Fruit fly (Drosophila melanogaster) whole organism, prepupa: Measurements from ENCODE around the gene Ir7g.

Experiments
- CG10631 ChIP-seq: fragments of 200-800 bp; sonication (Bioruptor generic); optimal IDR thresholded peaks from 2 replicates; lab custom pipeline; 2016; ENCODE audit warnings: missing biosample characterization, missing genetic modification characterization
- CG10669 ChIP-seq: fragments of 200-800 bp; sonication (Bioruptor generic); optimal IDR thresholded peaks from 3 replicates; lab custom pipeline; 2018; ENCODE audit warnings: missing biosample characterization, mild to moderate bottlenecking, missing genetic modification characterization, moderate library complexity
- CG11294 ChIP-seq: fragments of 200-800 bp; sonication (Bioruptor generic); IDR thresholded peaks from 2 replicates; pipeline ENCODE4 v1.3.6; 2022; ENCODE audit warnings: missing biosample characterization, missing genetic modification characterization
- CG15336 ChIP-seq: fragments of 200-800 bp; sonication (Bioruptor generic); IDR thresholded peaks from 2 replicates; pipeline ENCODE4 v1.3.6; 2022; ENCODE audit warnings: missing biosample characterization, missing genetic modification characterization
- CG3032 ChIP-seq: fragments of 200-800 bp; optimal IDR thresholded peaks from 2 replicates; lab custom pipeline; 2019; ENCODE audit warnings: missing biosample characterization, mild to moderate bottlenecking, missing genetic modification characterization, moderate library complexity
- CG31627 ChIP-seq: fragments of 200-800 bp; sonication (Bioruptor generic); optimal IDR thresholded peaks from 3 replicates; lab custom pipeline; 2016; ENCODE audit warnings: missing biosample characterization, missing genetic modification characterization
- CG32006 ChIP-seq: fragments of 200-800 bp; sonication (Bioruptor generic); optimal IDR thresholded peaks from 3 replicates; lab custom pipeline; 2017; ENCODE audit warnings: missing biosample characterization, mild to moderate bottlenecking, missing genetic modification characterization
- CG3919 ChIP-seq: fragments of 200-800 bp; sonication (Bioruptor generic); optimal IDR thresholded peaks from 3 replicates; lab custom pipeline; 2016; ENCODE audit warnings: missing biosample characterization, missing genetic modification characterization
- CG4318 ChIP-seq: fragments of 200-800 bp; sonication (Bioruptor generic); optimal IDR thresholded peaks from 3 replicates; lab custom pipeline; 2017; ENCODE audit warnings: missing biosample characterization, mild to moderate bottlenecking, missing genetic modification characterization
- CG6163 ChIP-seq: fragments of 200-800 bp; sonication (Bioruptor generic); IDR thresholded peaks from 3 replicates; pipeline ENCODE4 v1.3.6; 2022; ENCODE audit warnings: missing biosample characterization, missing genetic modification characterization
- CG6276 ChIP-seq: fragments of 200-800 bp; sonication (Bioruptor generic); optimal IDR thresholded peaks from 2 replicates; lab custom pipeline; 2017; ENCODE audit warnings: missing biosample characterization, mild to moderate bottlenecking, missing genetic modification characterization
- CG6808 ChIP-seq: fragments of 200-800 bp; sonication (Bioruptor generic); optimal IDR thresholded peaks from 3 replicates; lab custom pipeline; 2017; ENCODE audit warnings: missing biosample characterization, missing genetic modification characterization, mild to moderate bottlenecking, moderate library complexity, missing genetic modification reagents
- CG6854 ChIP-seq: fragments of 200-800 bp; sonication (Bioruptor generic); optimal IDR thresholded peaks from 2 replicates; lab custom pipeline; 2017; ENCODE audit warnings: missing biosample characterization, mild to moderate bottlenecking, missing genetic modification characterization
- CG7368 ChIP-seq: fragments of 200-800 bp; sonication (Bioruptor generic); optimal IDR thresholded peaks from 3 replicates; lab custom pipeline; 2016; ENCODE audit warnings: missing biosample characterization, missing genetic modification characterization
- CG8119 ChIP-seq: fragments of 200-800 bp; sonication (Bioruptor generic); IDR thresholded peaks from 3 replicates; pipeline ENCODE4 v1.3.6; 2022; ENCODE audit warnings: missing biosample characterization, missing genetic modification characterization
- CG8319 ChIP-seq: fragments of 200-800 bp; sonication (Bioruptor generic); optimal IDR thresholded peaks from 3 replicates; lab custom pipeline; 2016; ENCODE audit warnings: missing biosample characterization, missing genetic modification characterization
- CG8632 ChIP-seq: fragments of 200-800 bp; sonication (Bioruptor generic); optimal IDR thresholded peaks from 3 replicates; lab custom pipeline; 2016; ENCODE audit warnings: missing biosample characterization, missing genetic modification characterization
- CG9139 ChIP-seq: fragments of 200-800 bp; sonication (Bioruptor generic); optimal IDR thresholded peaks from 3 replicates; lab custom pipeline; 2017; ENCODE audit warnings: missing biosample characterization, mild to moderate bottlenecking, missing genetic modification characterization
- Eip75B ChIP-seq: fragments of 200-800 bp; sonication (Bioruptor generic); optimal IDR thresholded peaks from 3 replicates; lab custom pipeline; 2016; ENCODE audit warnings: missing biosample characterization, missing genetic modification characterization
- Eip93F ChIP-seq: fragments of 200-800 bp; sonication (Bioruptor generic); optimal IDR thresholded peaks from 2 replicates; lab custom pipeline; 2016; ENCODE audit warnings: missing biosample characterization, mild to moderate bottlenecking, missing genetic modification characterization
- Ets21C ChIP-seq: fragments of 200-800 bp; sonication (Bioruptor generic); optimal IDR thresholded peaks from 3 replicates; lab custom pipeline; 2016; ENCODE audit warnings: missing biosample characterization, missing genetic modification characterization
- Ets96B ChIP-seq: fragments of 200-800 bp; optimal IDR thresholded peaks from 2 replicates; lab custom pipeline; 2019; ENCODE audit warnings: missing biosample characterization, mild to moderate bottlenecking, missing genetic modification characterization, moderate library complexity
- Gug ChIP-seq: fragments of 200-800 bp; sonication (Bioruptor generic); IDR thresholded peaks from 2 replicates; pipeline ENCODE4 v1.3.6; 2022; ENCODE audit warnings: missing biosample characterization, missing genetic modification characterization
- Hr38 ChIP-seq: sonication (Bioruptor generic); optimal IDR thresholded peaks from 2 replicates; lab custom pipeline; 2016; ENCODE audit warnings: missing biosample characterization, missing genetic modification characterization
- Hr39 ChIP-seq: fragments of 200-800 bp; sonication (Bioruptor generic); optimal IDR thresholded peaks from 2 replicates; lab custom pipeline; 2016; ENCODE audit warnings: missing biosample characterization, missing genetic modification characterization
- Hr4 ChIP-seq: fragments of 200-800 bp; sonication (Bioruptor generic); optimal IDR thresholded peaks from 3 replicates; lab custom pipeline; 2016; ENCODE audit warnings: missing biosample characterization, missing genetic modification characterization
- Lpt ChIP-seq: fragments of 200-800 bp; sonication (Bioruptor generic); optimal IDR thresholded peaks from 3 replicates; lab custom pipeline; 2016; ENCODE audit warnings: missing biosample characterization, missing genetic modification characterization
- OdsH ChIP-seq: fragments of 200-800 bp; sonication (Bioruptor generic); optimal IDR thresholded peaks from 3 replicates; lab custom pipeline; 2016; ENCODE audit warnings: missing biosample characterization, missing genetic modification characterization
- Smox ChIP-seq: fragments of 200-800 bp; sonication (Bioruptor generic); optimal IDR thresholded peaks from 3 replicates; lab custom pipeline; 2016; ENCODE audit warnings: missing biosample characterization, missing genetic modification characterization
- Sox14 ChIP-seq: fragments of 200-800 bp; sonication (Bioruptor generic); optimal IDR thresholded peaks from 3 replicates; lab custom pipeline; 2016; ENCODE audit warnings: missing biosample characterization, missing genetic modification characterization
- achi ChIP-seq: fragments of 200-800 bp; sonication (Bioruptor generic); optimal IDR thresholded peaks from 3 replicates; lab custom pipeline; 2016; ENCODE audit warnings: missing biosample characterization, missing genetic modification characterization
- acj6 ChIP-seq: fragments of 200-800 bp; sonication (Bioruptor generic); optimal IDR thresholded peaks from 3 replicates; lab custom pipeline; 2016; ENCODE audit warnings: missing biosample characterization, missing genetic modification characterization
- cyc ChIP-seq: fragments of 200-800 bp; sonication (Bioruptor generic); optimal IDR thresholded peaks from 3 replicates; lab custom pipeline; 2016; ENCODE audit warnings: missing biosample characterization, missing genetic modification characterization
- dac ChIP-seq: fragments of 200-800 bp; sonication (Bioruptor generic); optimal IDR thresholded peaks from 2 replicates; lab custom pipeline; 2017; ENCODE audit warnings: missing biosample characterization, mild to moderate bottlenecking, missing genetic modification characterization
- dsx ChIP-seq: fragments of 200-800 bp; optimal IDR thresholded peaks from 3 replicates; lab custom pipeline; 2019; ENCODE audit warnings: missing biosample characterization, mild to moderate bottlenecking, missing genetic modification characterization, moderate library complexity; ENCODE audit not compliant: poor library complexity, severe bottlenecking
- eg ChIP-seq: fragments of 200-800 bp; sonication (Bioruptor generic); IDR thresholded peaks from 3 replicates; pipeline ENCODE4 v1.3.6; 2022; ENCODE audit warnings: missing biosample characterization, missing genetic modification characterization
- esn ChIP-seq: fragments of 200-800 bp; sonication (Bioruptor generic); optimal IDR thresholded peaks from 2 replicates; lab custom pipeline; 2016; ENCODE audit warnings: missing biosample characterization, mild to moderate bottlenecking, missing genetic modification characterization, moderate library complexity
- fd59A ChIP-seq: fragments of 200-800 bp; sonication (Bioruptor generic); optimal IDR thresholded peaks from 2 replicates; lab custom pipeline; 2017; ENCODE audit warnings: missing biosample characterization, mild to moderate bottlenecking, missing genetic modification characterization, missing genetic modification reagents
- fkh ChIP-seq: fragments of 200-800 bp; sonication (Bioruptor generic); optimal IDR thresholded peaks from 3 replicates; lab custom pipeline; 2017; ENCODE audit warnings: missing biosample characterization, mild to moderate bottlenecking, missing genetic modification characterization, moderate library complexity
- lz ChIP-seq: fragments of 200-800 bp; sonication (Bioruptor generic); optimal IDR thresholded peaks from 3 replicates; lab custom pipeline; 2016; ENCODE audit warnings: missing biosample characterization, missing genetic modification characterization
- net ChIP-seq: fragments of 200-800 bp; sonication (Bioruptor generic); optimal IDR thresholded peaks from 3 replicates; lab custom pipeline; 2016; ENCODE audit warnings: missing biosample characterization, missing genetic modification characterization
- pdm3 ChIP-seq: fragments of 200-800 bp; sonication (Bioruptor generic); optimal IDR thresholded peaks from 3 replicates; lab custom pipeline; 2016; ENCODE audit warnings: missing biosample characterization, missing genetic modification characterization
- salr ChIP-seq, 2 experiments: fragments of 200-800 bp; sonication (Bioruptor generic); optimal IDR thresholded peaks; 3 replicates each; lab custom pipeline; 2016 to 2018; ENCODE audit warnings: missing biosample characterization in 2 of 2, missing genetic modification characterization in 2 of 2, mild to moderate bottlenecking in 1 of 2
- spab ChIP-seq: fragments of 200-800 bp; sonication (Bioruptor generic); optimal IDR thresholded peaks from 2 replicates; lab custom pipeline; 2017; ENCODE audit warnings: missing biosample characterization, mild to moderate bottlenecking, missing genetic modification characterization, missing genetic modification reagents
- ss ChIP-seq, 2 experiments: fragments of 200-800 bp; sonication (Bioruptor generic); optimal IDR thresholded peaks; 2 replicates in 1 of 2; 3 replicates in 1 of 2; lab custom pipeline; 2017 to 2018; ENCODE audit warnings: mild to moderate bottlenecking in 2 of 2, missing biosample characterization in 2 of 2, missing genetic modification characterization in 2 of 2, moderate library complexity in 1 of 2
- topi ChIP-seq: fragments of 200-800 bp; sonication (Bioruptor generic); optimal IDR thresholded peaks from 3 replicates; lab custom pipeline; 2016; ENCODE audit warnings: missing biosample characterization, missing genetic modification characterization

The Ir7g gene

DNA sequence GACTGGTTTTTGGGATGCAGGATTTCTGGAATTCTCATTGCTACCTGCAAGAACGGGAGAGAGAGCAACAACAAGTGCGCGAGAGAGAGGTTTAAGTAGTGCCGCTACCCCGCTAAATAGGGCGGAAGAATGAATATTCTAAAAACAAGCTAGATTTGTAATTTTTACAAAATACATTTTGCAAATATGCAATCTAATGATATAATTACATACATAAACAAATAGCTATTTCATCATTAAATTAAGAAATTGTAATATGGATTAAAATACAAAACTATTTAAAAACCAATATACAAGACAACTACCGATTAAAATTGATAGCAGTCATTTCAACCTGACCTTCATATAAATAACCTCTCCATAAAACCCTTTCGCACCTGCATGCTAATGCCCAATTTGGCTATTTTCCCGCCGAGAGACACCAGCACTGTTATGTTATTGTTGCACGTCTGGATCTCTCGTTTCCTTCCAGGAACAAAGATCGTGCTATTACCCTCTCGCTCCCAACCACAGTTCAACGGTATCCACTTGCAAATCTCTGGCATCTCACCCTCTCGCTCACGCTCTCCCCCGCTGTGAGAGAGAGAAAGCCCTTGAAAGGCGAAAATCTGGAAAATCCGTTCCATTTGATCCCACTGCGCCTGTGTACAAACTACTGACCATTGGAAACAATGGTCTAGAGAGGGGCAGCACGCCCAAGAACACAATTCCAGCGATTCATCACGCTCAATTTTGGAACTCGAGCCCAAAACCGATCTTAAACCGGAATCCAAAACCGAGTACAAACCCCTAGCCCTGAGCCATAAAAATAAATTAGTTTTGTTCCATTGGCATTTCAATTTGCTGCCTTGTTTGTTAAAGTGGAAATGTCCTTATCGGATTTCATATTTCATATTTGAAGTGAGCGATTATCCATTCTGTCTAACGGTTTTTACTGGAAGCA is 7.4 kb downstream of the Ir7g start, which contains the start of gene Nek2 (continued):
- TF ChIP-seq lz (peak; percentile 9), spab (GFP tag; lab: Kevin White, UChicago) (peak; percentile 29), CG15336 (GFP tag; lab: Robert Waterston, UW) (0 out of 2 replicates have a peak, but pooled peaks have one; percentile 15), achi (peak; percentile 1), CG10669 (GFP tag; lab: Kevin White, UChicago) (peak; percentile 19), CG8632 (GFP tag; lab: Kevin White, UChicago) (no peak), Hr4 (no peak), eg (no peak), Ets96B (tag; lab: Kevin White, UChicago) (peak; percentile 27), Smox (GFP tag; lab: Kevin White, UChicago) (peak; percentile 16), cyc (GFP tag; lab: Kevin White, UChicago) (no peak), net (GFP tag; lab: Kevin White, UChicago) (no peak), CG9139 (GFP tag; lab: Kevin White, UChicago) (no peak), dac (GFP tag; lab: Kevin White, UChicago) (no peak), CG11294 (GFP tag; lab: Robert Waterston, UW) (no peak), CG6854 (GFP tag; lab: Kevin White, UChicago) (no peak)
- TF ChIP-seq, all 60 proteins: peak for 21

DNA sequence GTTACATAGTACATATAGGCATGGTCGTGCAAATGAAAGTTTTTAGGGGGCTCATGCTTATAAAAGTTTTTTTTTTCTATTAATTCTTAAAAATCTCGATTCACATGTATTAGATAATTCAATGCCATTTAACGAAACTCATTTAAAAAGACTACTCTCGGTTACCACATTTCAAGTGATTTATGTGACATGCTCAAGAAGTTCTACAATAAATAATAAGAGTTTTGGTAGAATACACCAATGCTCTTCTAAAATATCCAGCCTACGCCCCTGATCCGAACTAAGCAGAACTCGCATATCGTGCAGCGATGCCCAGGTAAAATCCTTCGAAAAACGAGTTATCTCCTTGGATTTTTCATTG is 8.1 kb downstream of the Ir7g start:
- TF ChIP-seq fd59A (GFP tag; lab: Kevin White, UChicago), result peak; percentile 32
- peak; percentile 53 for TF ChIP-seq CG10631 (GFP tag; lab: Kevin White, UChicago)
- peak; percentile 39 for TF ChIP-seq CG10669 (GFP tag; lab: Kevin White, UChicago)
- TF ChIP-seq Hr38 (GFP tag; lab: Kevin White, UChicago), result no peak
- TF ChIP-seq Eip75B (GFP tag; lab: Kevin White, UChicago), result peak; percentile 59
- peak; percentile 70 for TF ChIP-seq Smox (GFP tag; lab: Kevin White, UChicago)
- no peak for TF ChIP-seq CG6854 (GFP tag; lab: Kevin White, UChicago)
- no peak for TF ChIP-seq CG7368 (GFP tag; lab: Kevin White, UChicago)
- TF ChIP-seq Ets96B (tag; lab: Kevin White, UChicago), result peak; percentile 44
- TF ChIP-seq Gug (GFP tag; lab: Robert Waterston, UW), result 0 out of 2 replicates have a peak, but pooled peaks have one; percentile 27
- TF ChIP-seq CG3919, result peak; percentile 59
- TF ChIP-seq Hr39, result peak; percentile 65
- TF ChIP-seq CG6808 (GFP tag; lab: Kevin White, UChicago), result peak; percentile 44
- TF ChIP-seq Ets21C (GFP tag; lab: Kevin White, UChicago), result peak; percentile 55
- TF ChIP-seq topi, result peak; percentile 74
- TF ChIP-seq salr (GFP tag; optimal IDR thresholded peaks at IDR 0.05; lab: Kevin White, UChicago), result peak in 1 of 2 experiments; percentile 42
- no peak for TF ChIP-seq CG4318 (GFP tag; lab: Kevin White, UChicago)
- TF ChIP-seq esn (GFP tag; lab: Kevin White, UChicago), result peak; percentile 73
- TF ChIP-seq CG31627 (GFP tag; lab: Kevin White, UChicago), result peak; percentile 62
- TF ChIP-seq CG32006 (GFP tag; lab: Kevin White, UChicago), result peak; percentile 71
- peak; percentile 8 for TF ChIP-seq spab (GFP tag; lab: Kevin White, UChicago)
- TF ChIP-seq CG8319 (GFP tag; lab: Kevin White, UChicago), result peak; percentile 15
- no peak for TF ChIP-seq dsx (GFP tag; lab: Kevin White, UChicago)
- peak; percentile 1 to 48 for TF ChIP-seq ss (GFP tag; optimal IDR thresholded peaks at IDR 0.05; lab: Kevin White, UChicago)
- TF ChIP-seq eg, result no peak
- 0 out of 3 replicates have a peak, but pooled peaks have one; percentile 25 for TF ChIP-seq CG6163 (GFP tag; lab: Robert Waterston, UW)
- TF ChIP-seq Eip93F (GFP tag; lab: Kevin White, UChicago), result no peak
- peak; percentile 67 for TF ChIP-seq Sox14 (GFP tag; lab: Kevin White, UChicago)
- peak; percentile 43 for TF ChIP-seq CG3032 (tag; lab: Kevin White, UChicago)
- TF ChIP-seq OdsH, result peak; percentile 63
- TF ChIP-seq pdm3 (GFP tag; lab: Kevin White, UChicago), result peak; percentile 67
- TF ChIP-seq CG8119, result peak; percentile 72
- no peak for TF ChIP-seq fkh (GFP tag; lab: Kevin White, UChicago)
- peak; percentile 37 for TF ChIP-seq Hr4
- TF ChIP-seq acj6, result peak; percentile 65
- TF ChIP-seq Lpt, result peak; percentile 27
- peak; percentile 51 for TF ChIP-seq cyc (GFP tag; lab: Kevin White, UChicago)
- peak; percentile 48 for TF ChIP-seq CG6276 (GFP tag; lab: Kevin White, UChicago)
